Worm (Caenorhabditis elegans): ENCODE measurements around the gene nhr-286.

- TF ChIP-seq C34F6.9 (tag; optimal IDR thresholded peaks at IDR 0.05): no peak
- no peak for TF ChIP-seq nhr-237 (tag; optimal IDR thresholded peaks at IDR 0.05)
- TF ChIP-seq nhr-12 (tag; optimal IDR thresholded peaks at IDR 0.05): no peak
- no peak for TF ChIP-seq lsy-2 (tag; optimal IDR thresholded peaks at IDR 0.05)
- TF ChIP-seq snpc-4 (tag; optimal IDR thresholded peaks at IDR 0.05): no peak
- TF ChIP-seq ZK546.5 (tag; optimal IDR thresholded peaks at IDR 0.05): no peak
- no peak for TF ChIP-seq sma-3 (GFP tag; optimal IDR thresholded peaks at IDR 0.05)
- TF ChIP-seq aly-2 (tag; optimal IDR thresholded peaks at IDR 0.05): no peak
- TF ChIP-seq nhr-23 (tag; optimal IDR thresholded peaks at IDR 0.05): no peak
- TF ChIP-seq fos-1 (tag; optimal IDR thresholded peaks at IDR 0.05): no peak
- no peak for TF ChIP-seq ceh-82 (tag; optimal IDR thresholded peaks at IDR 0.05)
- no peak for TF ChIP-seq ama-1 (optimal IDR thresholded peaks at IDR 0.05)
Measured at ce11 chrV:7106499-7107152, 15.2 kb upstream of the nhr-286 start.

Measured in whole organism, L2 larva.